Worm (Caenorhabditis elegans) whole organism, midembryonic: ENCODE results near the gene vps-35.

Experiments used
- cog-1 ChIP-seq: sonication (generic microtip); optimal IDR thresholded peaks from 2 replicates; lab custom pipeline; 2016; ENCODE audit warnings: missing genetic modification characterization, missing compliant biosample characterization
- tab-1 ChIP-seq: fragments of 200-800 bp; sonication (Bioruptor generic); IDR thresholded peaks from 2 replicates; pipeline ENCODE4 v1.3.6; 2022; ENCODE audit warnings: missing genetic modification characterization, missing compliant biosample characterization

ce11 chrII:5911274-5911673, 3.7 kb downstream of the vps-35 start, which contains the start of gene cgt-3:
- no peak for TF ChIP-seq tab-1 (GFP tag; lab: Robert Waterston, UW)
- no peak for TF ChIP-seq cog-1 (tag; lab: Kevin White, UChicago)
